Fruit fly (Drosophila melanogaster) Kc167 (cell line): ENCODE measurements around the gene holn1.

Experiments
- Myc ChIP-seq: fragments of >200 bp; optimal IDR thresholded peaks from 2 replicates; lab custom pipeline; 2017; ENCODE audit warnings: missing external identifiers
- Sin3A ChIP-seq: fragments of >200 bp; optimal IDR thresholded peaks from 2 replicates; lab custom pipeline; 2018; ENCODE audit warnings: missing external identifiers
- h ChIP-seq: fragments of >200 bp; optimal IDR thresholded peaks from 3 replicates; lab custom pipeline; 2018; ENCODE audit warnings: missing external identifiers
- ttk ChIP-seq: sonication (Bioruptor generic); optimal IDR thresholded peaks from 2 replicates; lab custom pipeline; 2017; ENCODE audit warnings: missing external identifiers

DNA sequence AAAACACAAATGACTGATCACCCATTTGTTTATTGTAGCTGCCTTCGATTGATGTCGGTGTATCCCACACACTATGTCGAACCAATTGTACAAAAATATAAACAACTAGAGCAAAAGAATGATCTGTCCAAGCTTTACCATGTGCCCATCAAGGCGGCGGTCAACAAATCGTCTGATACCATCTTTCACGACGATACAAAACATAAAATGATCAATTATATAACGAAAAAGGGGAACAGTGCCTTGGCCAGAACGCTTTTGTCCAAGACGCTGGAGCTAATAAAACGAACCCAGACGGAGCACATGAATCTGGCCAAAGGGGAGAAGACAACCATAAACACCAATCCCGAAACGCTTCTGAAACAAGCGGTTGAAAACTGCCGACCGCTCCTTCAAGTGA lies 49.0 kb upstream of the holn1 start:
- no peak for TF ChIP-seq h (lab: Kevin White, UChicago)
- no peak for TF ChIP-seq Myc (lab: Kevin White, UChicago)
- no peak for TF ChIP-seq ttk (lab: Kevin White, UChicago)
- TF ChIP-seq Sin3A (lab: Kevin White, UChicago) = no peak
